Worm (Caenorhabditis elegans) whole organism, L1 larva: ENCODE data around the gene R12C12.6.

ENCODE experiments used
- C04F5.9 ChIP-seq: sonication (generic microtip); optimal IDR thresholded peaks from 2 replicates; lab custom pipeline; 2016; ENCODE audit warnings: missing genetic modification characterization, missing compliant biosample characterization
- C34B4.2 ChIP-seq: sonication (generic microtip); optimal IDR thresholded peaks from 2 replicates; lab custom pipeline; 2017; ENCODE audit warnings: mild to moderate bottlenecking, missing genetic modification characterization, missing compliant biosample characterization
- Y116A8C.19 ChIP-seq: sonication (generic microtip); optimal IDR thresholded peaks from 2 replicates; lab custom pipeline; 2016; ENCODE audit warnings: missing compliant biosample characterization, missing genetic modification characterization, borderline replicate concordance
- aly-2 ChIP-seq: fragments of 150-350 bp; optimal IDR thresholded peaks from 2 replicates; lab custom pipeline; 2014; ENCODE audit warnings: missing biosample characterization, missing genetic modification characterization
- blmp-1 ChIP-seq: fragments of 150-350 bp; optimal IDR thresholded peaks from 2 replicates; lab custom pipeline; 2014; ENCODE audit warnings: missing biosample characterization, missing genetic modification characterization
- ceh-82 ChIP-seq, 3 experiments: fragments of 150-350 bp in 1 of 3; sonication (generic microtip) in 2 of 3; optimal IDR thresholded peaks; 2 replicates each; lab custom pipeline; 2014 to 2017; ENCODE audit warnings: missing biosample characterization in 3 of 3, missing genetic modification characterization in 3 of 3
- ceh-90 ChIP-seq: sonication (generic microtip); optimal IDR thresholded peaks from 2 replicates; lab custom pipeline; 2016; ENCODE audit warnings: missing genetic modification characterization, missing compliant biosample characterization
- dpl-1 ChIP-seq, 3 experiments: fragments of 150-350 bp in 2 of 3; sonication (generic microtip) in 1 of 3; optimal IDR thresholded peaks; 2 replicates each; lab custom pipeline; 2014 to 2017; ENCODE audit warnings: missing biosample characterization in 3 of 3, missing genetic modification characterization in 3 of 3, missing genetic modification reagents in 3 of 3
- dsc-1 ChIP-seq: sonication (generic microtip); optimal IDR thresholded peaks from 2 replicates; lab custom pipeline; 2016; ENCODE audit warnings: mild to moderate bottlenecking, missing genetic modification characterization, missing compliant biosample characterization
- elt-2 ChIP-seq: sonication (generic microtip); optimal IDR thresholded peaks from 2 replicates; lab custom pipeline; 2016; ENCODE audit warnings: missing genetic modification characterization, mild to moderate bottlenecking, inconsistent platforms, missing compliant biosample characterization, missing genetic modification reagents
- fkh-4 ChIP-seq: sonication (generic microtip); optimal IDR thresholded peaks from 2 replicates; lab custom pipeline; 2016; ENCODE audit warnings: missing compliant biosample characterization, missing genetic modification characterization, borderline replicate concordance
- fkh-8 ChIP-seq: sonication (generic microtip); optimal IDR thresholded peaks from 2 replicates; lab custom pipeline; 2016; ENCODE audit warnings: mild to moderate bottlenecking, missing genetic modification characterization, missing compliant biosample characterization
- fos-1 ChIP-seq: fragments of 150-350 bp; optimal IDR thresholded peaks from 2 replicates; lab custom pipeline; 2014; ENCODE audit warnings: missing biosample characterization, missing genetic modification characterization
- hlh-4 ChIP-seq: sonication (generic microtip); optimal IDR thresholded peaks from 2 replicates; lab custom pipeline; 2016; ENCODE audit warnings: mild to moderate bottlenecking, missing genetic modification characterization, missing compliant biosample characterization
- hpl-2 ChIP-seq: fragments of 150-350 bp; optimal IDR thresholded peaks from 2 replicates; lab custom pipeline; 2014; ENCODE audit warnings: missing biosample characterization, missing genetic modification reagents, missing genetic modification characterization
- irx-1 ChIP-seq: sonication (generic microtip); optimal IDR thresholded peaks from 2 replicates; lab custom pipeline; 2016; ENCODE audit warnings: missing genetic modification characterization, missing compliant biosample characterization
- lin-14 ChIP-seq: fragments of 200-800 bp; sonication (Bioruptor generic); optimal IDR thresholded peaks from 2 replicates; lab custom pipeline; 2018; ENCODE audit warnings: mild to moderate bottlenecking, missing genetic modification characterization, moderate library complexity, missing compliant biosample characterization
- mab-9 ChIP-seq: fragments of 200-800 bp; sonication (Bioruptor generic); IDR thresholded peaks from 2 replicates; pipeline ENCODE4 v1.3.6; 2022; ENCODE audit warnings: missing genetic modification reagents, missing genetic modification characterization, missing compliant biosample characterization
- mdl-1 ChIP-seq, 2 experiments: fragments of 150-350 bp; optimal IDR thresholded peaks; 2 replicates each; lab custom pipeline; 2014 to 2017; ENCODE audit warnings: missing biosample characterization in 2 of 2, missing genetic modification characterization in 2 of 2, inconsistent platforms in 1 of 2
- mef-2 ChIP-seq: fragments of 150-350 bp; optimal IDR thresholded peaks from 2 replicates; lab custom pipeline; 2014; ENCODE audit warnings: missing biosample characterization, missing genetic modification characterization
- mep-1 ChIP-seq: fragments of 150-350 bp; optimal IDR thresholded peaks from 2 replicates; lab custom pipeline; 2014; ENCODE audit warnings: missing biosample characterization, missing genetic modification characterization
- nhr-11 ChIP-seq: fragments of 150-350 bp; optimal IDR thresholded peaks from 2 replicates; lab custom pipeline; 2014; ENCODE audit warnings: missing biosample characterization, missing genetic modification characterization
- nhr-47 ChIP-seq: sonication (generic microtip); optimal IDR thresholded peaks from 2 replicates; lab custom pipeline; 2016; ENCODE audit warnings: mild to moderate bottlenecking, missing genetic modification characterization, moderate library complexity, missing compliant biosample characterization
- nhr-71 ChIP-seq: sonication (generic microtip); optimal IDR thresholded peaks from 2 replicates; lab custom pipeline; 2016; ENCODE audit warnings: mild to moderate bottlenecking, missing genetic modification characterization, moderate library complexity, missing compliant biosample characterization
- nhr-90 ChIP-seq: sonication (generic microtip); optimal IDR thresholded peaks from 2 replicates; lab custom pipeline; 2016; ENCODE audit warnings: mild to moderate bottlenecking, missing genetic modification characterization, missing compliant biosample characterization; ENCODE audit not compliant: poor library complexity
- pax-3 ChIP-seq: fragments of 200-800 bp; sonication (Bioruptor generic); optimal IDR thresholded peaks from 2 replicates; lab custom pipeline; 2018; ENCODE audit warnings: mild to moderate bottlenecking, missing genetic modification characterization, moderate library complexity, missing compliant biosample characterization
- pqm-1 ChIP-seq: sonication (generic microtip); optimal IDR thresholded peaks from 3 replicates; lab custom pipeline; 2017; ENCODE audit warnings: missing biosample characterization, missing genetic modification characterization
- skn-1 ChIP-seq: fragments of 150-350 bp; optimal IDR thresholded peaks from 2 replicates; lab custom pipeline; 2014; ENCODE audit warnings: missing biosample characterization, missing genetic modification characterization
- snpc-4 ChIP-seq: fragments of 150-350 bp; optimal IDR thresholded peaks from 2 replicates; lab custom pipeline; 2014; ENCODE audit warnings: missing biosample characterization, missing genetic modification characterization
- sox-4 ChIP-seq: sonication (generic microtip); optimal IDR thresholded peaks from 2 replicates; lab custom pipeline; 2016; ENCODE audit warnings: missing genetic modification characterization, missing compliant biosample characterization
- sptf-1 ChIP-seq: fragments of 150-350 bp; optimal IDR thresholded peaks from 2 replicates; lab custom pipeline; 2014; ENCODE audit warnings: missing biosample characterization, missing genetic modification characterization
- sup-37 ChIP-seq: fragments of 200-800 bp; sonication (Bioruptor generic); optimal IDR thresholded peaks from 2 replicates; lab custom pipeline; 2018; ENCODE audit warnings: mild to moderate bottlenecking, missing genetic modification characterization, missing compliant biosample characterization
- swsn-7 ChIP-seq: sonication (generic microtip); optimal IDR thresholded peaks from 2 replicates; lab custom pipeline; 2016; ENCODE audit warnings: missing genetic modification characterization, missing compliant biosample characterization
- tlp-1 ChIP-seq: fragments of 150-350 bp; optimal IDR thresholded peaks from 2 replicates; lab custom pipeline; 2014; ENCODE audit warnings: missing biosample characterization, missing genetic modification characterization
- unc-130 ChIP-seq: fragments of 150-350 bp; optimal IDR thresholded peaks from 2 replicates; lab custom pipeline; 2017; ENCODE audit warnings: missing biosample characterization, missing genetic modification characterization, inconsistent platforms
- unc-62 ChIP-seq: fragments of 150-350 bp; optimal IDR thresholded peaks from 2 replicates; lab custom pipeline; 2014; ENCODE audit warnings: missing biosample characterization, missing genetic modification reagents, missing genetic modification characterization
- vab-15 ChIP-seq: sonication (generic microtip); optimal IDR thresholded peaks from 2 replicates; lab custom pipeline; 2017; ENCODE audit warnings: missing genotype, mild to moderate bottlenecking, missing genetic modification characterization, missing compliant biosample characterization
- zag-1 ChIP-seq: fragments of 150-350 bp; optimal IDR thresholded peaks from 2 replicates; lab custom pipeline; 2014; ENCODE audit warnings: missing biosample characterization, missing genetic modification characterization
- zip-4 ChIP-seq: fragments of 200-800 bp; sonication (Bioruptor generic); optimal IDR thresholded peaks from 2 replicates; lab custom pipeline; 2018; ENCODE audit warnings: mild to moderate bottlenecking, missing genetic modification characterization, moderate library complexity, missing compliant biosample characterization
- ztf-11 ChIP-seq, 2 experiments: sonication (generic microtip); optimal IDR thresholded peaks; 2 replicates each; lab custom pipeline; 2016 to 2017; ENCODE audit warnings: missing genetic modification characterization in 2 of 2, missing biosample characterization in 1 of 2, missing compliant biosample characterization in 1 of 2

R12C12.6 gene

ce11 chrII:6082620-6083019, 35.0 kb upstream of the R12C12.6 start, which contains the start of gene F21H12.3:
Gene F21H12.3 (plus strand): TSS chrII:6082920.
- TF ChIP-seq irx-1 (tag; lab: Kevin White, UChicago) (no peak), zag-1 (no peak), elt-2 (tag; lab: Kevin White, UChicago) (no peak), hpl-2 (GFP tag; lab: Kevin White, UChicago) (no peak), mab-9 (GFP tag; lab: Robert Waterston, UW) (no peak), vab-15 (tag; lab: Kevin White, UChicago) (no peak), snpc-4 (tag; lab: Kevin White, UChicago) (no peak), unc-62 (GFP tag; lab: Kevin White, UChicago) (no peak), ceh-82 (tag; optimal IDR thresholded peaks at IDR 0.05; lab: Kevin White, UChicago) (no peak), mef-2 (no peak), nhr-11 (tag; lab: Kevin White, UChicago) (no peak), aly-2 (no peak), sox-4 (tag; lab: Kevin White, UChicago) (no peak)

- TF ChIP-seq unc-130 (tag; lab: Kevin White, UChicago) (no peak), sptf-1 (tag; lab: Kevin White, UChicago) (no peak), aly-2 (no peak), blmp-1 (tag; lab: Kevin White, UChicago) (no peak), nhr-90 (tag; lab: Kevin White, UChicago) (no peak), pax-3 (no peak), fos-1 (no peak), C04F5.9 (tag; lab: Kevin White, UChicago) (no peak), ceh-90 (tag; lab: Kevin White, UChicago) (no peak), sup-37 (GFP tag; lab: Kevin White, UChicago) (no peak), swsn-7 (tag; lab: Kevin White, UChicago) (no peak), C34B4.2 (tag; lab: Kevin White, UChicago) (no peak), nhr-47 (tag; lab: Kevin White, UChicago) (no peak), fkh-4 (tag; lab: Kevin White, UChicago) (no peak), fkh-8 (no peak), hlh-4 (tag; lab: Kevin White, UChicago) (no peak), mdl-1 (tag; optimal IDR thresholded peaks at IDR 0.05; lab: Kevin White, UChicago) (no peak), mep-1 (tag; lab: Kevin White, UChicago) (no peak), nhr-71 (tag; lab: Kevin White, UChicago) (no peak)
Observed at ce11 chrII:6080743-6081142, 33.1 kb upstream of the R12C12.6 start, which contains the start of gene fbf-1. Gene fbf-1 (minus strand): TSS chrII:6080843.

- no peak for TF ChIP-seq lin-14
- no peak for TF ChIP-seq ztf-11 (tag; optimal IDR thresholded peaks at IDR 0.05; lab: Kevin White, UChicago)
- TF ChIP-seq dpl-1 (GFP tag; optimal IDR thresholded peaks at IDR 0.05; lab: Kevin White, UChicago) = no peak
- TF ChIP-seq skn-1 = no peak
- TF ChIP-seq ceh-82 (tag; optimal IDR thresholded peaks at IDR 0.05; lab: Kevin White, UChicago) = no peak
- no peak for TF ChIP-seq zip-4 (GFP tag; lab: Kevin White, UChicago)
Observed at ce11 chrII:6077604-6078003, 29.9 kb upstream of the R12C12.6 start, which contains the start of gene H12I13.6. Gene H12I13.6 (plus strand): TSS chrII:6077904.

ce11 chrII:6067066-6067465, 19.4 kb upstream of the R12C12.6 start, which contains the start of gene H12I13.1:
Gene H12I13.1 (minus strand): TSS chrII:6067166.
- TF ChIP-seq lin-14 = no peak
- no peak for TF ChIP-seq Y116A8C.19 (tag; lab: Kevin White, UChicago)
- TF ChIP-seq tlp-1 (tag; lab: Kevin White, UChicago) = no peak
- TF ChIP-seq C04F5.9 (tag; lab: Kevin White, UChicago) = no peak
- no peak for TF ChIP-seq dsc-1 (tag; lab: Kevin White, UChicago)
- TF ChIP-seq pqm-1 (tag; lab: Kevin White, UChicago) = no peak
